Fruit fly (Drosophila melanogaster): ENCODE data around the gene ND-B14.5A.

Gene ND-B14.5A

DNA sequence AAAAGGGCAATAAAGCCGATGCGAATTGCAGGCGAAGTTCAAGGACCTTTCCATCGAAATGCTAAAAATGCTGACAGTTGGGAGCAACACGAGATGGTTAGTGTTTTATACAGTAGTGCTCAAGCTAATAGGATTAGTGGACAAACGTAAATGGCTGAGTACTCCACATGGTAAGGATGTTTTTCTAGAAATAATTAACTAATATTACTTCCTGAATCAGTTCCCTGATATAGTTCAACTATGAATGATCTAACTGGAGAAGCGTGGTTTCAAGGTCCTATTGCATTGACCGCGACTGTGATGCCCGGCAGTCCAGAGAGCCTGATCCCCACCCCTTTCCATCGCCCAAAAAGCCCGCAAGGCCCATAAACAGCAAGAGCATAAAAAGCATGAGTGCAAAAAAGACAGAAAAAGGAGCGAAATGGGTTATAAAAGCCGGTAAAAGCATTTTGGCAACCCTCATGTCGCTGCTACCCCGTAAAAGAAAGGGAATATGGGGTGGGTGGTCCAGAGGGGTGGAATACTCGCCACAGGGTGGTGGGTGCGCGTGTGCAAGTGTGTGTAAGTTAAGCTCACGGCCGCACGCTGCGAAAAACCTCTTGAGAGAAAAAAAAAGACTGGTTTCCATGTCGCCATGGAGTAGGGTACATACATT lies 38.0 kb upstream of the ND-B14.5A start (continued):
- TF ChIP-seq Hr51 (GFP tag; optimal IDR thresholded peaks at IDR 0.05), result peak; percentile 44 to 65
- TF ChIP-seq p53 (GFP tag; optimal IDR thresholded peaks at IDR 0.05), result no peak
- TF ChIP-seq aop (GFP tag; IDR thresholded peaks at IDR 0.05), result no peak
- peak; percentile 61 for TF ChIP-seq mam (GFP tag; optimal IDR thresholded peaks at IDR 0.05)
- peak; percentile 56 for TF ChIP-seq Ssrp (tag; optimal IDR thresholded peaks at IDR 0.05)
- peak; percentile 42 for TF ChIP-seq cwo (GFP tag; optimal IDR thresholded peaks at IDR 0.05)
- TF ChIP-seq az2 (GFP tag; optimal IDR thresholded peaks at IDR 0.05), result peak; percentile 65
- TF ChIP-seq jigr1 (GFP tag; IDR thresholded peaks at IDR 0.05), result no peak
- no peak for TF ChIP-seq amos (GFP tag; IDR thresholded peaks at IDR 0.05; ENCODE audit: partially characterized antibody)
- TF ChIP-seq CG16779 (GFP tag; IDR thresholded peaks at IDR 0.05), result no peak
- peak; percentile 62 for TF ChIP-seq CG17361 (GFP tag; IDR thresholded peaks at IDR 0.05)
- TF ChIP-seq Lim3 (GFP tag; IDR thresholded peaks at IDR 0.05), result no peak
- no peak for TF ChIP-seq CG34224 (GFP tag; IDR thresholded peaks at IDR 0.05; ENCODE audit: partially characterized antibody)
- TF ChIP-seq scrt (GFP tag; optimal IDR thresholded peaks at IDR 0.05), result peak; percentile 65
- TF ChIP-seq Atf6 (GFP tag; IDR thresholded peaks at IDR 0.05), result no peak
- peak; percentile 6 for TF ChIP-seq CG8281 (tag; optimal IDR thresholded peaks at IDR 0.05)
- TF ChIP-seq Sin3A (optimal IDR thresholded peaks at IDR 0.05), result no peak
- peak; percentile 37 for TF ChIP-seq CG10366 (GFP tag; IDR thresholded peaks at IDR 0.05)
- peak; percentile 28 for TF ChIP-seq Dad (GFP tag; optimal IDR thresholded peaks at IDR 0.05)
- TF ChIP-seq inv (GFP tag; IDR thresholded peaks at IDR 0.05; ENCODE audit: partially characterized antibody), result no peak
- TF ChIP-seq Sox102F (GFP tag; optimal IDR thresholded peaks at IDR 0.05), result peak; percentile 70
- no peak for TF ChIP-seq nerfin-2 (GFP tag; IDR thresholded peaks at IDR 0.05; ENCODE audit: partially characterized antibody)
- TF ChIP-seq HLH3B (GFP tag; IDR thresholded peaks at IDR 0.05), result peak; percentile 74
- TF ChIP-seq gfzf (GFP tag; optimal IDR thresholded peaks at IDR 0.05), result no peak
- peak; percentile 38 for TF ChIP-seq Hand (GFP tag; optimal IDR thresholded peaks at IDR 0.05)
- peak; percentile 53; the same call in 1 of the 2 replicates for TF ChIP-seq Rx (GFP tag; IDR thresholded peaks at IDR 0.05)
- TF ChIP-seq ara (GFP tag; IDR thresholded peaks at IDR 0.05), result peak; percentile 57
- no peak for TF ChIP-seq CG7745 (tag; optimal IDR thresholded peaks at IDR 0.05)
- peak; percentile 54 for TF ChIP-seq Hr3 (GFP tag; optimal IDR thresholded peaks at IDR 0.05)
- TF ChIP-seq CG10565 (GFP tag; optimal IDR thresholded peaks at IDR 0.05), result no peak
- no peak for TF ChIP-seq fru (optimal IDR thresholded peaks at IDR 0.05)
- peak; percentile 64 for TF ChIP-seq CG12071 (GFP tag; optimal IDR thresholded peaks at IDR 0.05)
- no peak for TF ChIP-seq Eip74EF (GFP tag; optimal IDR thresholded peaks at IDR 0.05)
- TF ChIP-seq Dip2 (GFP tag; IDR thresholded peaks at IDR 0.05), result no peak
- peak; percentile 33 for TF ChIP-seq repo (GFP tag; optimal IDR thresholded peaks at IDR 0.05)
- TF ChIP-seq Adf1 (GFP tag; IDR thresholded peaks at IDR 0.05), result no peak
- TF ChIP-seq ato (GFP tag; IDR thresholded peaks at IDR 0.05; ENCODE audit: partially characterized antibody), result no peak
- peak; percentile 69 for TF ChIP-seq CG12391 (tag; optimal IDR thresholded peaks at IDR 0.05)
- peak; percentile 76 for TF ChIP-seq vvl (GFP tag; IDR thresholded peaks at IDR 0.05)
- no peak for TF ChIP-seq pfk (GFP tag; optimal IDR thresholded peaks at IDR 0.05)
- TF ChIP-seq NK7.1 (GFP tag; optimal IDR thresholded peaks at IDR 0.05), result no peak
- TF ChIP-seq CG10959 (GFP tag; IDR thresholded peaks at IDR 0.05), result no peak
- TF ChIP-seq zfh1 (GFP tag; IDR thresholded peaks at IDR 0.05), result peak; percentile 73
- no peak for TF ChIP-seq cad (GFP tag; optimal IDR thresholded peaks at IDR 0.05)
- TF ChIP-seq sc (optimal IDR thresholded peaks at IDR 0.05), result no peak
- TF ChIP-seq sc (GFP tag; optimal IDR thresholded peaks at IDR 0.05), result peak; percentile 60
- no peak for TF ChIP-seq vnd (GFP tag; IDR thresholded peaks at IDR 0.05; ENCODE audit: partially characterized antibody)
- peak; percentile 83 for TF ChIP-seq nerfin-1 (tag; optimal IDR thresholded peaks at IDR 0.05)
- peak; percentile 44; the same call in 1 of the 2 replicates for TF ChIP-seq danr (GFP tag; IDR thresholded peaks at IDR 0.05)
- no peak for TF ChIP-seq nau (GFP tag; optimal IDR thresholded peaks at IDR 0.05)
